Fruit fly (Drosophila melanogaster): ENCODE data around the gene Tim9a.
A peak's percentile ranks its signal among the peaks of the same experiment; 100 is the strongest.

Tim9a gene

dm6 chrX:13383770-13384169, 1.2 kb upstream of the Tim9a start:
- peak; percentile 40; the same call in 1 of the 2 replicates for TF ChIP-seq CG4730 (GFP tag; IDR thresholded peaks at IDR 0.05)
- peak; percentile 54 for TF ChIP-seq CG5953 (GFP tag; IDR thresholded peaks at IDR 0.05)
- peak; percentile 54 for TF ChIP-seq fu2 (GFP tag; optimal IDR thresholded peaks at IDR 0.05)
- peak; percentile 68 for TF ChIP-seq HmgD (GFP tag; optimal IDR thresholded peaks at IDR 0.05)
- TF ChIP-seq Poxn (GFP tag; IDR thresholded peaks at IDR 0.05) = no peak
- TF ChIP-seq Bdp1 (GFP tag; optimal IDR thresholded peaks at IDR 0.05) = no peak
- TF ChIP-seq mld (GFP tag; IDR thresholded peaks at IDR 0.05; ENCODE audit: partially characterized antibody) = no peak
- TF ChIP-seq CG10147 (GFP tag; optimal IDR thresholded peaks at IDR 0.05) = peak; percentile 19
- TF ChIP-seq ewg (GFP tag; optimal IDR thresholded peaks at IDR 0.05) = peak; percentile 12
- no peak for TF ChIP-seq br (optimal IDR thresholded peaks at IDR 0.05)
- TF ChIP-seq BEAF-32 (GFP tag; optimal IDR thresholded peaks at IDR 0.05) = no peak
- no peak for TF ChIP-seq CG12299 (tag; optimal IDR thresholded peaks at IDR 0.05)
- peak; percentile 83 for TF ChIP-seq cg (GFP tag; optimal IDR thresholded peaks at IDR 0.05)
- TF ChIP-seq chn (GFP tag; optimal IDR thresholded peaks at IDR 0.05) = peak; percentile 56
- no peak for TF ChIP-seq CG2875 (GFP tag; optimal IDR thresholded peaks at IDR 0.05)
- TF ChIP-seq BtbVII (GFP tag; optimal IDR thresholded peaks at IDR 0.05) = peak; percentile 20
- TF ChIP-seq CG4707 (GFP tag; optimal IDR thresholded peaks at IDR 0.05) = no peak
- TF ChIP-seq TFAM (GFP tag; optimal IDR thresholded peaks at IDR 0.05) = no peak
- no peak for TF ChIP-seq CG15479 (GFP tag; optimal IDR thresholded peaks at IDR 0.05)
- TF ChIP-seq sob (GFP tag; IDR thresholded peaks at IDR 0.05) = peak; percentile 67
- TF ChIP-seq peb (GFP tag; IDR thresholded peaks at IDR 0.05) = no peak
- peak; percentile 100 for TF ChIP-seq CG15073 (GFP tag; optimal IDR thresholded peaks at IDR 0.05)
- TF ChIP-seq dysf (GFP tag; IDR thresholded peaks at IDR 0.05) = no peak; the same call in 2 of the 3 replicates
- TF ChIP-seq unpg (GFP tag; optimal IDR thresholded peaks at IDR 0.05) = peak; percentile 32
- TF ChIP-seq CG13775 (GFP tag; optimal IDR thresholded peaks at IDR 0.05) = peak; percentile 17
- no peak for TF ChIP-seq tup (GFP tag; optimal IDR thresholded peaks at IDR 0.05)
- peak; percentile 85 for TF ChIP-seq YL-1 (GFP tag; optimal IDR thresholded peaks at IDR 0.05)
- no peak for TF ChIP-seq CG14860 (GFP tag; IDR thresholded peaks at IDR 0.05; ENCODE audit: partially characterized antibody)
- peak; percentile 58 for TF ChIP-seq bab2 (GFP tag; optimal IDR thresholded peaks at IDR 0.05)
- peak; percentile 42; the same call in 2 of the 3 replicates for TF ChIP-seq Aef1 (GFP tag; IDR thresholded peaks at IDR 0.05)
- TF ChIP-seq CG11247 (GFP tag; IDR thresholded peaks at IDR 0.05) = peak; percentile 41; the same call in 1 of the 2 replicates
- no peak for TF ChIP-seq CG17186 (GFP tag; optimal IDR thresholded peaks at IDR 0.05)
- no peak for TF ChIP-seq hb (GFP tag; IDR thresholded peaks at IDR 0.05; ENCODE audit: partially characterized antibody)
- TF ChIP-seq NC2α (GFP tag; optimal IDR thresholded peaks at IDR 0.05) = no peak
- no peak for TF ChIP-seq Mrtf (GFP tag; IDR thresholded peaks at IDR 0.05)
- TF ChIP-seq ems (GFP tag; optimal IDR thresholded peaks at IDR 0.05) = peak; percentile 38
- TF ChIP-seq ham (GFP tag; IDR thresholded peaks at IDR 0.05) = no peak
- no peak for TF ChIP-seq nau (GFP tag; optimal IDR thresholded peaks at IDR 0.05)
- no peak for TF ChIP-seq oc (tag; optimal IDR thresholded peaks at IDR 0.05)
- TF ChIP-seq Doc3 (GFP tag; IDR thresholded peaks at IDR 0.05; ENCODE audit: partially characterized antibody) = no peak
- TF ChIP-seq sima (GFP tag; optimal IDR thresholded peaks at IDR 0.05) = no peak
- peak; percentile 9 for TF ChIP-seq Abd-B (GFP tag; optimal IDR thresholded peaks at IDR 0.05)
- no peak for TF ChIP-seq ac (GFP tag; optimal IDR thresholded peaks at IDR 0.05)
- TF ChIP-seq ato (GFP tag; IDR thresholded peaks at IDR 0.05; ENCODE audit: partially characterized antibody) = no peak
- peak; percentile 7 for TF ChIP-seq CG12219 (GFP tag; optimal IDR thresholded peaks at IDR 0.05)
- TF ChIP-seq bigmax (GFP tag; optimal IDR thresholded peaks at IDR 0.05) = no peak
- no peak for TF ChIP-seq CG17359 (tag; optimal IDR thresholded peaks at IDR 0.05)
- TF ChIP-seq CG10209 (GFP tag; optimal IDR thresholded peaks at IDR 0.05) = peak; percentile 27
- peak; percentile 63 for TF ChIP-seq ind (GFP tag; optimal IDR thresholded peaks at IDR 0.05)
- peak; percentile 19 for TF ChIP-seq CG8924 (tag; optimal IDR thresholded peaks at IDR 0.05)
- TF ChIP-seq inv (GFP tag; IDR thresholded peaks at IDR 0.05; ENCODE audit: partially characterized antibody) = no peak
